Worm (Caenorhabditis elegans) whole organism, L1 larva: ENCODE data around the gene vdac-1.

Experiments
- C04F5.9 ChIP-seq: sonication (generic microtip); optimal IDR thresholded peaks from 2 replicates; lab custom pipeline; 2016; ENCODE audit warnings: missing genetic modification characterization, missing compliant biosample characterization
- C16A3.4 ChIP-seq: fragments of 150-350 bp; optimal IDR thresholded peaks from 2 replicates; lab custom pipeline; 2014; ENCODE audit warnings: missing biosample characterization, missing genetic modification characterization
- C34B4.2 ChIP-seq: sonication (generic microtip); optimal IDR thresholded peaks from 2 replicates; lab custom pipeline; 2017; ENCODE audit warnings: mild to moderate bottlenecking, missing genetic modification characterization, missing compliant biosample characterization
- Y116A8C.19 ChIP-seq: sonication (generic microtip); optimal IDR thresholded peaks from 2 replicates; lab custom pipeline; 2016; ENCODE audit warnings: missing compliant biosample characterization, missing genetic modification characterization, borderline replicate concordance
- aha-1 ChIP-seq: fragments of 150-350 bp; optimal IDR thresholded peaks from 2 replicates; lab custom pipeline; 2014; ENCODE audit warnings: missing biosample characterization, missing genetic modification characterization
- alr-1 ChIP-seq: fragments of 200-800 bp; sonication (Bioruptor generic); optimal IDR thresholded peaks from 2 replicates; lab custom pipeline; 2018; ENCODE audit warnings: borderline replicate concordance, mild to moderate bottlenecking, missing genetic modification characterization, missing compliant biosample characterization
- ceh-63 ChIP-seq: fragments of 200-800 bp; sonication (Bioruptor generic); optimal IDR thresholded peaks from 2 replicates; lab custom pipeline; 2018; ENCODE audit warnings: mild to moderate bottlenecking, missing genetic modification characterization, missing compliant biosample characterization
- ceh-82 ChIP-seq, 3 experiments: fragments of 150-350 bp in 1 of 3; sonication (generic microtip) in 2 of 3; optimal IDR thresholded peaks; 2 replicates each; lab custom pipeline; 2014 to 2017; ENCODE audit warnings: missing biosample characterization in 3 of 3, missing genetic modification characterization in 3 of 3
- dpl-1 ChIP-seq, 3 experiments: fragments of 150-350 bp in 2 of 3; sonication (generic microtip) in 1 of 3; optimal IDR thresholded peaks; 2 replicates each; lab custom pipeline; 2014 to 2017; ENCODE audit warnings: missing biosample characterization in 3 of 3, missing genetic modification characterization in 3 of 3, missing genetic modification reagents in 3 of 3
- dsc-1 ChIP-seq: sonication (generic microtip); optimal IDR thresholded peaks from 2 replicates; lab custom pipeline; 2016; ENCODE audit warnings: mild to moderate bottlenecking, missing genetic modification characterization, missing compliant biosample characterization
- efl-1 ChIP-seq, 4 experiments: fragments of 150-350 bp; optimal IDR thresholded peaks in 3 of 4; peaks in 1 of 4; 1 replicate in 1 of 4; 2 replicates in 3 of 4; lab custom pipeline; 2014; ENCODE audit warnings: missing biosample characterization in 2 of 4, missing genetic modification characterization in 2 of 4, missing genetic modification reagents in 2 of 4
- fkh-10 ChIP-seq: sonication (generic microtip); optimal IDR thresholded peaks from 2 replicates; lab custom pipeline; 2017; ENCODE audit warnings: missing biosample characterization, missing genetic modification reagents, missing genetic modification characterization
- fkh-4 ChIP-seq: sonication (generic microtip); optimal IDR thresholded peaks from 2 replicates; lab custom pipeline; 2016; ENCODE audit warnings: missing compliant biosample characterization, missing genetic modification characterization, borderline replicate concordance
- grh-1 ChIP-seq: fragments of 200-800 bp; sonication (Bioruptor generic); IDR thresholded peaks from 2 replicates; pipeline ENCODE4 v1.3.6; 2022; ENCODE audit warnings: missing genetic modification reagents, missing genetic modification characterization, missing compliant biosample characterization
- hlh-17 ChIP-seq: fragments of 200-800 bp; sonication (Bioruptor generic); optimal IDR thresholded peaks from 2 replicates; lab custom pipeline; 2018; ENCODE audit warnings: missing genetic modification characterization, mild to moderate bottlenecking, missing compliant biosample characterization, moderate library complexity, borderline replicate concordance
- hlh-4 ChIP-seq: sonication (generic microtip); optimal IDR thresholded peaks from 2 replicates; lab custom pipeline; 2016; ENCODE audit warnings: mild to moderate bottlenecking, missing genetic modification characterization, missing compliant biosample characterization
- lin-14 ChIP-seq: fragments of 200-800 bp; sonication (Bioruptor generic); optimal IDR thresholded peaks from 2 replicates; lab custom pipeline; 2018; ENCODE audit warnings: mild to moderate bottlenecking, missing genetic modification characterization, moderate library complexity, missing compliant biosample characterization
- lin-15B ChIP-seq: fragments of 150-350 bp; sonication (generic microtip); optimal IDR thresholded peaks from 3 replicates; lab custom pipeline; 2014; ENCODE audit warnings: missing biosample characterization, missing genetic modification characterization
- lin-35 ChIP-seq, 2 experiments: fragments of 150-350 bp; optimal IDR thresholded peaks; 2 replicates each; lab custom pipeline; 2014; ENCODE audit warnings: missing biosample characterization in 2 of 2, missing genetic modification characterization in 2 of 2, missing genetic modification reagents in 2 of 2
- lir-3 ChIP-seq: sonication (generic microtip); optimal IDR thresholded peaks from 2 replicates; lab custom pipeline; 2016; ENCODE audit warnings: mild to moderate bottlenecking, missing genetic modification characterization, moderate library complexity, missing compliant biosample characterization; ENCODE audit not compliant: poor library complexity
- lsy-2 ChIP-seq, 2 experiments: fragments of 150-350 bp; optimal IDR thresholded peaks; 2 replicates each; lab custom pipeline; 2014; ENCODE audit warnings: missing biosample characterization in 2 of 2, missing genetic modification characterization in 2 of 2
- mab-9 ChIP-seq: fragments of 200-800 bp; sonication (Bioruptor generic); IDR thresholded peaks from 2 replicates; pipeline ENCODE4 v1.3.6; 2022; ENCODE audit warnings: missing genetic modification reagents, missing genetic modification characterization, missing compliant biosample characterization
- mef-2 ChIP-seq: fragments of 150-350 bp; optimal IDR thresholded peaks from 2 replicates; lab custom pipeline; 2014; ENCODE audit warnings: missing biosample characterization, missing genetic modification characterization
- mep-1 ChIP-seq: fragments of 150-350 bp; optimal IDR thresholded peaks from 2 replicates; lab custom pipeline; 2014; ENCODE audit warnings: missing biosample characterization, missing genetic modification characterization
- nhr-12 ChIP-seq: sonication (generic microtip); optimal IDR thresholded peaks from 2 replicates; lab custom pipeline; 2017; ENCODE audit warnings: missing biosample characterization, missing genetic modification characterization
- nhr-28 ChIP-seq: fragments of 150-350 bp; optimal IDR thresholded peaks from 2 replicates; lab custom pipeline; 2014; ENCODE audit warnings: missing biosample characterization, missing genetic modification characterization
- nhr-47 ChIP-seq: sonication (generic microtip); optimal IDR thresholded peaks from 2 replicates; lab custom pipeline; 2016; ENCODE audit warnings: mild to moderate bottlenecking, missing genetic modification characterization, moderate library complexity, missing compliant biosample characterization
- nhr-84 ChIP-seq: sonication (generic microtip); optimal IDR thresholded peaks from 2 replicates; lab custom pipeline; 2017; ENCODE audit warnings: missing biosample characterization, missing genetic modification characterization
- nhr-85 ChIP-seq: sonication (generic microtip); peaks from one replicate; lab custom pipeline; 2016; ENCODE audit warnings: missing genetic modification characterization, inconsistent platforms, missing compliant biosample characterization
- pag-3 ChIP-seq: sonication (generic microtip); optimal IDR thresholded peaks from 2 replicates; lab custom pipeline; 2017; ENCODE audit warnings: missing genetic modification characterization, mild to moderate bottlenecking, missing compliant biosample characterization, antibody characterized with exemption, borderline replicate concordance; ENCODE audit not compliant: insufficient read depth
- snpc-4 ChIP-seq: fragments of 150-350 bp; optimal IDR thresholded peaks from 2 replicates; lab custom pipeline; 2014; ENCODE audit warnings: missing biosample characterization, missing genetic modification characterization
- snu-23 ChIP-seq: sonication (generic microtip); optimal IDR thresholded peaks from 2 replicates; lab custom pipeline; 2016; ENCODE audit warnings: missing genetic modification characterization, missing compliant biosample characterization
- sox-4 ChIP-seq: sonication (generic microtip); optimal IDR thresholded peaks from 2 replicates; lab custom pipeline; 2016; ENCODE audit warnings: missing genetic modification characterization, missing compliant biosample characterization
- sptf-1 ChIP-seq: fragments of 150-350 bp; optimal IDR thresholded peaks from 2 replicates; lab custom pipeline; 2014; ENCODE audit warnings: missing biosample characterization, missing genetic modification characterization
- sup-37 ChIP-seq: fragments of 200-800 bp; sonication (Bioruptor generic); optimal IDR thresholded peaks from 2 replicates; lab custom pipeline; 2018; ENCODE audit warnings: mild to moderate bottlenecking, missing genetic modification characterization, missing compliant biosample characterization
- tbx-2 ChIP-seq: sonication (generic microtip); optimal IDR thresholded peaks from 2 replicates; lab custom pipeline; 2016; ENCODE audit warnings: missing genetic modification characterization, missing compliant biosample characterization
- tlp-1 ChIP-seq: fragments of 150-350 bp; optimal IDR thresholded peaks from 2 replicates; lab custom pipeline; 2014; ENCODE audit warnings: missing biosample characterization, missing genetic modification characterization
- unc-62 ChIP-seq: fragments of 150-350 bp; optimal IDR thresholded peaks from 2 replicates; lab custom pipeline; 2014; ENCODE audit warnings: missing biosample characterization, missing genetic modification reagents, missing genetic modification characterization
- unc-86 ChIP-seq: sonication (generic microtip); optimal IDR thresholded peaks from 2 replicates; lab custom pipeline; 2016; ENCODE audit warnings: missing genetic modification characterization, missing compliant biosample characterization
- unc-98 ChIP-seq: fragments of 200-800 bp; sonication (Bioruptor generic); IDR thresholded peaks from 2 replicates; pipeline ENCODE4 v1.3.6; 2022; ENCODE audit warnings: missing genetic modification characterization, missing compliant biosample characterization
- vab-15 ChIP-seq: sonication (generic microtip); optimal IDR thresholded peaks from 2 replicates; lab custom pipeline; 2017; ENCODE audit warnings: missing genotype, mild to moderate bottlenecking, missing genetic modification characterization, missing compliant biosample characterization
- zag-1 ChIP-seq: fragments of 150-350 bp; optimal IDR thresholded peaks from 2 replicates; lab custom pipeline; 2014; ENCODE audit warnings: missing biosample characterization, missing genetic modification characterization
- zip-4 ChIP-seq: fragments of 200-800 bp; sonication (Bioruptor generic); optimal IDR thresholded peaks from 2 replicates; lab custom pipeline; 2018; ENCODE audit warnings: mild to moderate bottlenecking, missing genetic modification characterization, moderate library complexity, missing compliant biosample characterization

The vdac-1 gene

DNA sequence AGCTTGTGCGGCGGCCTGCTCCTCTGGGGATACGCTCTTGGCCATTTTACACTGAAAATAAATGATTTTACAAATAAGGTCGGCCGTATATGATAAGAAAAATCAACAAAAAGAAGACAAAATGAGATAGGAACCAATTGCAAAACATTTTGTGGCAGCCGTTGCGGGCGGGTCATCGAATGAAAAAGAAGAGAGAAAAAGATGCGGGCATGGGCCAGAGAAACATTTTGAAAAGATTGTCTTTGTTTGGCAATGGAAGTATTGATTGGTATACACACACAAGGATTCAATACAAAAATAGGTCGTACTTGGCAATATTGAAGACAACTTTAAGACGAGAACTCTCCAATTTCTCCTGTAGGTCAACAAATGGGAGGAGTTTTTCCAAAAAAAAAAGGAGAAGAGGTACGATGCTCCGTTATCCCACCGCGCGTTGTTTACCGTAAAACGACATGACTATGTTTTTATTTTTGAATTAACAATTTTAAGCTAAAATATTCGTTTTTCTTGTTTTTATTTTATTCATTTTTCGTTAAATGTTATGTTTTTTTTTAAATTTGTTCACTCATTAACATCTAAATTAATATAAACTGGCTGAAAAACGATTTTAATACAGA lies 5.0 kb upstream of the vdac-1 start, which contains the start of the genes plc-4 and R05G6.4 (continued):
- no peak for TF ChIP-seq unc-62 (GFP tag; lab: Kevin White, UChicago)
- no peak for TF ChIP-seq fkh-10
- TF ChIP-seq dsc-1: peak; percentile 20
- peak; percentile 57 for TF ChIP-seq mep-1 (tag; lab: Kevin White, UChicago)
- no peak for TF ChIP-seq hlh-17 (GFP tag; lab: Kevin White, UChicago)
- no peak for TF ChIP-seq mef-2 (tag; lab: Kevin White, UChicago)
- no peak for TF ChIP-seq snpc-4
- no peak for TF ChIP-seq zag-1 (tag; lab: Kevin White, UChicago)
- peak in 2 of 3 experiments; percentile 15 to 27 for TF ChIP-seq ceh-82 (tag; optimal IDR thresholded peaks at IDR 0.05; lab: Kevin White, UChicago)

DNA sequence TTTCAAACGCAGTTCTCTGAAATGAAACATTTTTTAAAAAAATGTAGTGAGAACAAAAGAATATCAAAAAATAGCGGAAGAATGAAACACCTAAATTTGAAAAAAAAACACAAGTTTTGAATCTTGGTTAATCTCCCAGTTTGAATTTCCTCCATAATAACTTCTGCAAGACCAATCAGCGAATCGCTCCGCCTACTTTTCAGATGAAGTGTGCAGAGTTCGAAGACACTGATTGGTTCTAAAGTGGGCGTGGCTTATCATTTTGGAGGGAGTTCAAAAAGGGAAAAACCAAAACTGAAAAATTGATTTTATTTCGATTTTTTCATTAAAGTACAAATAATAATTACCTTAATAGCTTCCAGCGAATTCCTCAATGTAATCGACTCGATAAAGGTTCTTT lies 3.1 kb upstream of the vdac-1 start:
- peak in 2 of 3 experiments; percentile 29 to 37 for TF ChIP-seq dpl-1 (GFP tag; optimal IDR thresholded peaks at IDR 0.05; lab: Kevin White, UChicago)
- TF ChIP-seq snpc-4: no peak
- TF ChIP-seq ceh-63 (GFP tag; lab: Kevin White, UChicago): no peak
- TF ChIP-seq lin-35 (GFP tag; optimal IDR thresholded peaks at IDR 0.05; lab: Kevin White, UChicago): peak in 1 of 2 experiments; percentile 7
- TF ChIP-seq lin-15B (tag; lab: Kevin White, UChicago): no peak
- TF ChIP-seq efl-1 (optimal IDR thresholded peaks at IDR 0.05; lab: Kevin White, UChicago): peak in 1 of 2 experiments; percentile 10
- TF ChIP-seq efl-1 (GFP tag; optimal IDR thresholded peaks at IDR 0.05 in 1 of 2; lab: Kevin White, UChicago): peak in 1 of 2 experiments; percentile 40
- TF ChIP-seq sox-4 (tag; lab: Kevin White, UChicago): no peak

DNA sequence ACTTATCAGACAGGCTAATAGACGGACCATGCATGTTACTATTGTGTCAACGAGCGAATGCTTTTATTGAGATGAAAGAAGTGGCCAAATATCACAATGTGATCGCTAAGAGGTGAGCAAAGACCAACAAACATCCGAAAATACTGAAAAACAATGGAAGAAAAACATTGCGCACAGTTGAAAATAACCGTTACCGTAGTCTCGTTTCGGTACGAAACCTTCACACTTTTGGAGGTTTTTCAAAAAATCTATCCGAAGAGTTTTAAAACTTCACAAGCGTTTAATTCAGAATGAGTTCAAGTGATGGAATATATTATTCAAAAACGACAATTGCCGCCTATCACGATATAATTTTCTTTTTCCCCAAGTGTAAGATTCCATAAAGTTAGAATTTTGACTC lies 1.2 kb upstream of the vdac-1 start:
- TF ChIP-seq nhr-12 (tag; lab: Kevin White, UChicago): no peak
- TF ChIP-seq lsy-2 (tag; optimal IDR thresholded peaks at IDR 0.05; lab: Kevin White, UChicago): peak; percentile 51 to 87
- TF ChIP-seq mef-2 (tag; lab: Kevin White, UChicago): no peak
- TF ChIP-seq nhr-28 (tag; lab: Kevin White, UChicago): no peak
- no peak for TF ChIP-seq tlp-1 (tag; lab: Kevin White, UChicago)
- no peak for TF ChIP-seq sup-37 (GFP tag; lab: Kevin White, UChicago)
- peak; percentile 38 to 56 for TF ChIP-seq efl-1 (optimal IDR thresholded peaks at IDR 0.05; lab: Kevin White, UChicago)
- peak; percentile 48 to 91 for TF ChIP-seq efl-1 (GFP tag; optimal IDR thresholded peaks at IDR 0.05 in 1 of 2; lab: Kevin White, UChicago)
- TF ChIP-seq dpl-1 (GFP tag; optimal IDR thresholded peaks at IDR 0.05; lab: Kevin White, UChicago): peak; percentile 18 to 51 (median 42)
- no peak for TF ChIP-seq snu-23 (GFP tag; lab: Kevin White, UChicago)
- no peak for TF ChIP-seq pag-3 (tag; lab: Kevin White, UChicago)
- TF ChIP-seq nhr-47: no peak
- TF ChIP-seq lin-35 (GFP tag; optimal IDR thresholded peaks at IDR 0.05; lab: Kevin White, UChicago): peak in 1 of 2 experiments; percentile 65
- TF ChIP-seq zip-4 (GFP tag; lab: Kevin White, UChicago): no peak
- no peak for TF ChIP-seq mab-9 (GFP tag; lab: Robert Waterston, UW)

DNA sequence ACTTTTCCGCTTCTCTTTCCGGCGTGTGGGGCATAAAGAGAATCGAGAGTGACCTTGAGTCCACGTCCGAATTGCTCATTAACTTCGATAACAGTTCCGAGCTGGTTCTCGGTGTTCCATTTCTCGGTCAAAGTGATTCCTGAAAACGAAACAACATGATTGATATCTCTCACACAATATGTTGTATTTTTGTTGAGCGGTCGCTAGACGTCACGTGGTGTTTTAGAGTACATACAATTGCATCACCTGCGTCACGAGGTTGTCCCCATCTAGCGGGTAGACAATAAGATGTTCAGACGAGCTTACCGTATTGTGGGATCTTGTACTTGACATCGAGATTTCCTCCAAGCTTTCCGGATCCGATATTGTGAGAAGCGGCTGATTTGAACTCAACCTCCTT lies 386 bp downstream of the vdac-1 start:
- TF ChIP-seq sptf-1 (tag; lab: Kevin White, UChicago) (no peak), lsy-2 (tag; optimal IDR thresholded peaks at IDR 0.05; lab: Kevin White, UChicago) (peak; percentile 35 to 59), dpl-1 (GFP tag; optimal IDR thresholded peaks at IDR 0.05; lab: Kevin White, UChicago) (peak in 2 of 3 experiments; percentile 51 to 66), nhr-85 (peak; percentile 81), unc-86 (tag; lab: Kevin White, UChicago) (no peak), lin-14 (GFP tag; lab: Kevin White, UChicago) (peak; percentile 67), Y116A8C.19 (tag; lab: Kevin White, UChicago) (no peak), dsc-1 (no peak), vab-15 (tag; lab: Kevin White, UChicago) (no peak), sup-37 (GFP tag; lab: Kevin White, UChicago) (no peak), C16A3.4 (peak; percentile 34), hlh-17 (GFP tag; lab: Kevin White, UChicago) (no peak), fkh-4 (no peak), unc-98 (GFP tag; lab: Robert Waterston, UW) (no peak), grh-1 (GFP tag; lab: Robert Waterston, UW) (0 out of 2 replicates have a peak, but pooled peaks have one; percentile 36), alr-1 (tag; lab: Kevin White, UChicago) (no peak), nhr-84 (tag; lab: Kevin White, UChicago) (no peak), C34B4.2 (tag; lab: Kevin White, UChicago) (no peak), lir-3 (tag; lab: Kevin White, UChicago) (peak; percentile 9), tbx-2 (tag; lab: Kevin White, UChicago) (no peak), C04F5.9 (tag; lab: Kevin White, UChicago) (peak; percentile 2), aha-1 (tag; lab: Kevin White, UChicago) (no peak), tlp-1 (tag; lab: Kevin White, UChicago) (no peak), fkh-10 (no peak), unc-62 (GFP tag; lab: Kevin White, UChicago) (no peak), hlh-4 (tag; lab: Kevin White, UChicago) (no peak)
